Worm (Caenorhabditis elegans): ENCODE data around the gene srg-48.

ce11 chrIV:7107893-7108292, 35.7 kb downstream of the srg-48 start, which contains the start of gene ZC477.2:
- TF ChIP-seq pbrm-1 (GFP tag; IDR thresholded peaks at IDR 0.05) (no peak), hlh-12 (tag; optimal IDR thresholded peaks at IDR 0.05) (no peak), Y53G8AR.9 (GFP tag; conservative IDR thresholded peaks at IDR 0.05) (no peak), hlh-26 (GFP tag; conservative IDR thresholded peaks at IDR 0.05) (no peak), rec-8 (tag; optimal IDR thresholded peaks at IDR 0.05) (no peak), tbx-9 (tag; optimal IDR thresholded peaks at IDR 0.05; ENCODE audit: borderline replicate concordance) (no peak), rpc-1 (optimal IDR thresholded peaks at IDR 0.05) (no peak), rpc-1 (tag; optimal IDR thresholded peaks at IDR 0.05) (no peak), Y53F4B.3 (GFP tag; IDR thresholded peaks at IDR 0.05) (no peak), ama-1 (optimal IDR thresholded peaks at IDR 0.05) (no peak), ama-1 (GFP tag; optimal IDR thresholded peaks at IDR 0.05) (no peak), nfya-1 (tag; optimal IDR thresholded peaks at IDR 0.05; ENCODE audit: borderline replicate concordance, insufficient read depth) (no peak)

Data from whole organism, young adult.